Fruit fly (Drosophila melanogaster): ENCODE data around the gene Spn28Da.

The Spn28Da gene

dm6 chr2L:7925389-7925788 is 36.5 kb upstream of the Spn28Da start (continued):
- peak; percentile 55 for TF ChIP-seq TFAM (GFP tag; optimal IDR thresholded peaks at IDR 0.05)
- 0 out of 2 replicates have a peak, but pooled peaks have one; percentile 38 for TF ChIP-seq CkIIα-i1 (GFP tag; IDR thresholded peaks at IDR 0.05)
- TF ChIP-seq Atf3 (GFP tag; optimal IDR thresholded peaks at IDR 0.05) = peak; percentile 79
- peak; percentile 70 for TF ChIP-seq vfl (GFP tag; optimal IDR thresholded peaks at IDR 0.05)
- peak; percentile 77 for TF ChIP-seq ewg (GFP tag; optimal IDR thresholded peaks at IDR 0.05)
- peak; percentile 81 for TF ChIP-seq CG10267 (tag; optimal IDR thresholded peaks at IDR 0.05)
- peak; percentile 84 for TF ChIP-seq CG11247 (GFP tag; IDR thresholded peaks at IDR 0.05)
- TF ChIP-seq CG12744 (GFP tag; optimal IDR thresholded peaks at IDR 0.05) = peak; percentile 46
- peak; percentile 91 for TF ChIP-seq CG6813 (GFP tag; optimal IDR thresholded peaks at IDR 0.05)
- peak; percentile 92 for TF ChIP-seq sob (GFP tag; IDR thresholded peaks at IDR 0.05)
- no peak for TF ChIP-seq Dll (GFP tag; IDR thresholded peaks at IDR 0.05; ENCODE audit: partially characterized antibody)
- TF ChIP-seq hth (optimal IDR thresholded peaks at IDR 0.05) = no peak
- peak; percentile 65 for TF ChIP-seq tup (GFP tag; optimal IDR thresholded peaks at IDR 0.05)
- no peak for TF ChIP-seq CG1832 (GFP tag; optimal IDR thresholded peaks at IDR 0.05)
- TF ChIP-seq CG1602 (GFP tag; optimal IDR thresholded peaks at IDR 0.05) = peak; percentile 70
- TF ChIP-seq CrebB (tag; optimal IDR thresholded peaks at IDR 0.05) = peak; percentile 81
- TF ChIP-seq Dref (GFP tag; IDR thresholded peaks at IDR 0.05) = 0 out of 2 replicates have a peak, but pooled peaks have one; percentile 25
- no peak; the same call in 2 of the 3 replicates for TF ChIP-seq Doc3 (GFP tag; IDR thresholded peaks at IDR 0.05; ENCODE audit: partially characterized antibody)
- TF ChIP-seq CG15269 (tag; optimal IDR thresholded peaks at IDR 0.05) = peak; percentile 92
- no peak for TF ChIP-seq Neu2 (GFP tag; optimal IDR thresholded peaks at IDR 0.05; ENCODE audit: borderline replicate concordance)
- TF ChIP-seq CG7987 (GFP tag; optimal IDR thresholded peaks at IDR 0.05) = peak; percentile 60
- TF ChIP-seq Hsf (GFP tag; optimal IDR thresholded peaks at IDR 0.05) = peak; percentile 85
- peak; percentile 87 for TF ChIP-seq ken (GFP tag; IDR thresholded peaks at IDR 0.05)
- TF ChIP-seq CG34422 (GFP tag; IDR thresholded peaks at IDR 0.05) = peak; percentile 91
- peak; percentile 80 for TF ChIP-seq HLH54F (GFP tag; optimal IDR thresholded peaks at IDR 0.05)
- TF ChIP-seq CG43689 (GFP tag; IDR thresholded peaks at IDR 0.05) = peak; percentile 66; the same call in 1 of the 2 replicates
- peak; percentile 70 for TF ChIP-seq CG4328 (GFP tag; optimal IDR thresholded peaks at IDR 0.05)
- peak; percentile 73 for TF ChIP-seq Ravus (GFP tag; IDR thresholded peaks at IDR 0.05)
- peak; percentile 63; the same call in 2 of the 3 replicates for TF ChIP-seq sr (GFP tag; IDR thresholded peaks at IDR 0.05)
- peak; percentile 31 for TF ChIP-seq CG31388 (GFP tag; optimal IDR thresholded peaks at IDR 0.05)
- peak; percentile 90 for TF ChIP-seq Aef1 (GFP tag; IDR thresholded peaks at IDR 0.05)
- TF ChIP-seq HLHmδ (GFP tag; optimal IDR thresholded peaks at IDR 0.05) = no peak
- peak; percentile 91 for TF ChIP-seq CG31441 (GFP tag; IDR thresholded peaks at IDR 0.05)
- no peak for TF ChIP-seq prd (optimal IDR thresholded peaks at IDR 0.05)
- TF ChIP-seq prd (GFP tag; IDR thresholded peaks at IDR 0.05) = peak; percentile 94
- peak; percentile 91 for TF ChIP-seq H15 (GFP tag; IDR thresholded peaks at IDR 0.05)
- TF ChIP-seq CG4617 (GFP tag; optimal IDR thresholded peaks at IDR 0.05; ENCODE audit: borderline replicate concordance) = peak; percentile 33
- peak; percentile 77 to 87 for TF ChIP-seq chif (GFP tag; optimal IDR thresholded peaks at IDR 0.05)
- peak; percentile 76; the same call in 1 of the 2 replicates for TF ChIP-seq MBD-R2 (GFP tag; IDR thresholded peaks at IDR 0.05)
- peak in 1 of 2 experiments; percentile 41 for TF ChIP-seq crp (GFP tag; optimal IDR thresholded peaks at IDR 0.05)
- peak; percentile 76 for TF ChIP-seq klu (GFP tag; IDR thresholded peaks at IDR 0.05)
- peak; percentile 36 for TF ChIP-seq Usf (GFP tag; optimal IDR thresholded peaks at IDR 0.05)
- TF ChIP-seq chm (GFP tag; IDR thresholded peaks at IDR 0.05) = peak; percentile 83; the same call in 1 of the 2 replicates
- peak; percentile 54 to 92 for TF ChIP-seq Hr51 (GFP tag; optimal IDR thresholded peaks at IDR 0.05)
- peak; percentile 82 for TF ChIP-seq CG6254 (GFP tag; optimal IDR thresholded peaks at IDR 0.05)
- peak; percentile 72 for TF ChIP-seq pho (GFP tag; optimal IDR thresholded peaks at IDR 0.05)
- TF ChIP-seq H2.0 (GFP tag; IDR thresholded peaks at IDR 0.05) = peak; percentile 86
- peak; percentile 86 for TF ChIP-seq CG16863 (GFP tag; optimal IDR thresholded peaks at IDR 0.05)
- TF ChIP-seq CG17612 (GFP tag; IDR thresholded peaks at IDR 0.05) = peak; percentile 70
- TF ChIP-seq sima (GFP tag; optimal IDR thresholded peaks at IDR 0.05) = peak; percentile 31
- TF ChIP-seq br (optimal IDR thresholded peaks at IDR 0.05) = no peak

All from whole organism, embryonic.